Fruit fly (Drosophila melanogaster) whole organism, embryonic: ENCODE measurements around the gene CG5196.

Experiments
- Antp ChIP-seq: fragments of 200-800 bp; sonication (Bioruptor generic); optimal IDR thresholded peaks from 3 replicates; lab custom pipeline; 2016; ENCODE audit warnings: missing biosample characterization, missing genetic modification characterization
- BEAF-32 ChIP-seq: fragments of 200-800 bp; sonication (Bioruptor generic); optimal IDR thresholded peaks from 3 replicates; lab custom pipeline; 2017; ENCODE audit warnings: missing biosample characterization, missing genetic modification characterization, mild to moderate bottlenecking, moderate library complexity, missing genetic modification reagents
- BtbVII ChIP-seq: fragments of 200-800 bp; sonication (Bioruptor generic); optimal IDR thresholded peaks from 3 replicates; lab custom pipeline; 2017; ENCODE audit warnings: missing biosample characterization, mild to moderate bottlenecking, missing genetic modification characterization
- C15 ChIP-seq: fragments of 200-800 bp; sonication (Bioruptor generic); IDR thresholded peaks from 3 replicates; pipeline ENCODE4 v1.3.6; 2022; ENCODE audit warnings: missing biosample characterization, missing genetic modification characterization
- CG11504 ChIP-seq: fragments of 200-800 bp; sonication (Bioruptor generic); optimal IDR thresholded peaks from 3 replicates; lab custom pipeline; 2019; ENCODE audit warnings: missing biosample characterization, mild to moderate bottlenecking, missing genetic modification characterization, moderate library complexity
- CG12744 ChIP-seq: fragments of 200-800 bp; sonication (Bioruptor generic); optimal IDR thresholded peaks from 2 replicates; lab custom pipeline; 2016; ENCODE audit warnings: missing biosample characterization, missing genetic modification characterization
- CG13287 ChIP-seq: fragments of 200-800 bp; sonication (Bioruptor generic); IDR thresholded peaks from 2 replicates; pipeline ENCODE4 v1.3.6; 2022; ENCODE audit warnings: missing biosample characterization, missing genetic modification characterization; ENCODE audit not compliant: partially characterized antibody
- CG1603 ChIP-seq: fragments of 200-800 bp; sonication (Bioruptor generic); optimal IDR thresholded peaks from 2 replicates; lab custom pipeline; 2019; ENCODE audit warnings: missing biosample characterization, mild to moderate bottlenecking, missing genetic modification characterization, moderate library complexity
- CG1647 ChIP-seq: fragments of 200-800 bp; sonication (Bioruptor generic); optimal IDR thresholded peaks from 3 replicates; lab custom pipeline; 2016; ENCODE audit warnings: missing biosample characterization, missing genetic modification characterization
- CG16779 ChIP-seq: fragments of 200-800 bp; sonication (Bioruptor generic); IDR thresholded peaks from 2 replicates; pipeline ENCODE4 v1.3.6; 2022; ENCODE audit warnings: missing biosample characterization, missing genetic modification characterization
- CG18262 ChIP-seq: fragments of 200-800 bp; optimal IDR thresholded peaks from 3 replicates; lab custom pipeline; 2019; ENCODE audit warnings: missing biosample characterization, mild to moderate bottlenecking, missing genetic modification characterization, moderate library complexity
- CG18599 ChIP-seq: fragments of 200-800 bp; sonication (Bioruptor generic); optimal IDR thresholded peaks from 3 replicates; lab custom pipeline; 2017; ENCODE audit warnings: missing biosample characterization, missing genetic modification characterization, mild to moderate bottlenecking, moderate library complexity, missing genetic modification reagents
- CG31224 ChIP-seq: fragments of 200-800 bp; sonication (Bioruptor generic); IDR thresholded peaks from 2 replicates; pipeline ENCODE4 v1.3.6; 2022; ENCODE audit warnings: missing biosample characterization, missing genetic modification characterization
- CG34422 ChIP-seq: fragments of 200-800 bp; sonication (Bioruptor generic); IDR thresholded peaks from 3 replicates; pipeline ENCODE4 v1.3.6; 2022; ENCODE audit warnings: missing biosample characterization, missing genetic modification characterization
- CG42726 ChIP-seq: fragments of 200-800 bp; sonication (Bioruptor generic); IDR thresholded peaks from 2 replicates; pipeline ENCODE4 v1.3.6; 2022; ENCODE audit warnings: missing biosample characterization, missing genetic modification characterization; ENCODE audit not compliant: partially characterized antibody
- CG4617 ChIP-seq: fragments of 200-800 bp; sonication (Bioruptor generic); optimal IDR thresholded peaks from 3 replicates; lab custom pipeline; 2016; ENCODE audit warnings: missing biosample characterization, missing genetic modification characterization, borderline replicate concordance
- CG6689 ChIP-seq: fragments of 200-800 bp; sonication (Bioruptor generic); IDR thresholded peaks from 2 replicates; pipeline ENCODE4 v1.3.6; 2022; ENCODE audit warnings: missing biosample characterization, missing genetic modification characterization
- CG7357 ChIP-seq: fragments of 200-800 bp; sonication (Bioruptor generic); IDR thresholded peaks from 3 replicates; pipeline ENCODE4 v1.3.6; 2022; ENCODE audit warnings: missing biosample characterization, missing genetic modification characterization
- CG7839 ChIP-seq: fragments of 200-800 bp; sonication (Bioruptor generic); optimal IDR thresholded peaks from 3 replicates; lab custom pipeline; 2018; ENCODE audit warnings: missing biosample characterization, mild to moderate bottlenecking, missing genetic modification characterization, moderate library complexity
- CG7928 ChIP-seq: fragments of 200-800 bp; sonication (Bioruptor generic); optimal IDR thresholded peaks from 2 replicates; lab custom pipeline; 2017; ENCODE audit warnings: missing biosample characterization, mild to moderate bottlenecking, missing genetic modification characterization
- CG9797 ChIP-seq: fragments of 200-800 bp; sonication (Bioruptor generic); optimal IDR thresholded peaks from 3 replicates; lab custom pipeline; 2018; ENCODE audit warnings: missing biosample characterization, mild to moderate bottlenecking, missing genetic modification characterization
- Deaf1 ChIP-seq: fragments of 200-800 bp; optimal IDR thresholded peaks from 3 replicates; lab custom pipeline; 2019; ENCODE audit warnings: missing biosample characterization, mild to moderate bottlenecking, missing genetic modification characterization, moderate library complexity
- Dip2 ChIP-seq: fragments of 200-800 bp; sonication (Bioruptor generic); IDR thresholded peaks from 2 replicates; pipeline ENCODE4 v1.3.6; 2022; ENCODE audit warnings: missing biosample characterization, missing genetic modification characterization
- HHEX ChIP-seq: fragments of 200-800 bp; sonication (Bioruptor generic); optimal IDR thresholded peaks from 3 replicates; lab custom pipeline; 2017; ENCODE audit warnings: missing biosample characterization, mild to moderate bottlenecking, missing genetic modification characterization, missing genetic modification reagents
- HLH3B ChIP-seq: fragments of 200-800 bp; sonication (Bioruptor generic); IDR thresholded peaks from 2 replicates; pipeline ENCODE4 v1.3.6; 2022; ENCODE audit warnings: missing biosample characterization, missing genetic modification characterization
- Hr39 ChIP-seq: fragments of >200 bp; optimal IDR thresholded peaks from 2 replicates; lab custom pipeline; 2017
- Myb ChIP-seq: fragments of 200-800 bp; sonication (Bioruptor generic); optimal IDR thresholded peaks from 2 replicates; lab custom pipeline; 2016; ENCODE audit warnings: missing biosample characterization, missing genetic modification characterization
- NC2β ChIP-seq: fragments of 200-800 bp; sonication (Bioruptor generic); optimal IDR thresholded peaks from 2 replicates; lab custom pipeline; 2016; ENCODE audit warnings: missing biosample characterization, missing genetic modification characterization
- ara ChIP-seq: fragments of 200-800 bp; sonication (Bioruptor generic); IDR thresholded peaks from 2 replicates; pipeline ENCODE4 v1.3.6; 2022; ENCODE audit warnings: missing biosample characterization, missing genetic modification characterization
- ato ChIP-seq: fragments of 200-800 bp; sonication (Bioruptor generic); IDR thresholded peaks from 2 replicates; pipeline ENCODE4 v1.3.6; 2022; ENCODE audit warnings: missing biosample characterization, missing genetic modification characterization; ENCODE audit not compliant: partially characterized antibody
- bcd ChIP-seq: fragments of 200-800 bp; sonication (Bioruptor generic); optimal IDR thresholded peaks from 2 replicates; lab custom pipeline; 2017; ENCODE audit warnings: missing biosample characterization, mild to moderate bottlenecking, missing genetic modification characterization
- bigmax ChIP-seq: fragments of 200-800 bp; sonication (Bioruptor generic); optimal IDR thresholded peaks from 2 replicates; lab custom pipeline; 2018; ENCODE audit warnings: missing biosample characterization, mild to moderate bottlenecking, missing genetic modification characterization
- bowl ChIP-seq: fragments of 200-800 bp; sonication (Bioruptor generic); IDR thresholded peaks from 2 replicates; pipeline ENCODE4 v1.3.6; 2022; ENCODE audit warnings: missing biosample characterization, missing genetic modification characterization
- ems ChIP-seq: fragments of 200-800 bp; sonication (Bioruptor generic); optimal IDR thresholded peaks from 3 replicates; lab custom pipeline; 2016; ENCODE audit warnings: missing biosample characterization, missing genetic modification characterization
- gfzf ChIP-seq: fragments of 200-800 bp; sonication (Bioruptor generic); optimal IDR thresholded peaks from 2 replicates; lab custom pipeline; 2016; ENCODE audit warnings: missing biosample characterization, mild to moderate bottlenecking, missing genetic modification characterization, moderate library complexity
- gsb ChIP-seq: fragments of 200-800 bp; sonication (Bioruptor generic); IDR thresholded peaks from 2 replicates; pipeline ENCODE4 v1.3.6; 2022; ENCODE audit warnings: missing biosample characterization, missing genetic modification characterization
- ham ChIP-seq: fragments of 200-800 bp; sonication (Bioruptor generic); IDR thresholded peaks from 2 replicates; pipeline ENCODE4 v1.3.6; 2022; ENCODE audit warnings: missing biosample characterization, missing genetic modification characterization
- hbn ChIP-seq: fragments of 200-800 bp; sonication (Bioruptor generic); IDR thresholded peaks from 2 replicates; pipeline ENCODE4 v1.3.6; 2022; ENCODE audit warnings: missing biosample characterization, missing genetic modification characterization; ENCODE audit not compliant: partially characterized antibody
- insv ChIP-seq, 2 experiments: fragments of 200-800 bp; sonication (Bioruptor generic); optimal IDR thresholded peaks; 3 replicates each; lab custom pipeline; 2016 to 2018; ENCODE audit warnings: missing biosample characterization in 2 of 2, missing genetic modification characterization in 2 of 2
- jumu ChIP-seq: fragments of 200-800 bp; sonication (Bioruptor generic); optimal IDR thresholded peaks from 3 replicates; lab custom pipeline; 2016; ENCODE audit warnings: missing biosample characterization, missing genetic modification characterization
- odd ChIP-seq: fragments of 200-800 bp; sonication (Bioruptor generic); optimal IDR thresholded peaks from 2 replicates; lab custom pipeline; 2017; ENCODE audit warnings: missing biosample characterization, mild to moderate bottlenecking, missing genetic modification characterization
- p53 ChIP-seq: fragments of 200-800 bp; sonication (Bioruptor generic); optimal IDR thresholded peaks from 2 replicates; lab custom pipeline; 2016; ENCODE audit warnings: missing biosample characterization, missing genetic modification characterization
- pfk ChIP-seq: fragments of 200-800 bp; sonication (Bioruptor generic); optimal IDR thresholded peaks from 2 replicates; lab custom pipeline; 2018; ENCODE audit warnings: missing biosample characterization, mild to moderate bottlenecking, missing genetic modification characterization, moderate library complexity
- phol ChIP-seq: fragments of 200-800 bp; sonication (Bioruptor generic); optimal IDR thresholded peaks from 3 replicates; lab custom pipeline; 2018; ENCODE audit warnings: missing biosample characterization, mild to moderate bottlenecking, missing genetic modification characterization, moderate library complexity
- row ChIP-seq: fragments of 200-800 bp; sonication (Bioruptor generic); IDR thresholded peaks from 3 replicates; pipeline ENCODE4 v1.3.6; 2022; ENCODE audit warnings: missing biosample characterization, missing genetic modification characterization
- schlank ChIP-seq: fragments of 200-800 bp; sonication (Bioruptor generic); optimal IDR thresholded peaks from 2 replicates; lab custom pipeline; 2018; ENCODE audit warnings: missing biosample characterization, mild to moderate bottlenecking, missing genetic modification characterization
- sqz ChIP-seq: fragments of 200-800 bp; sonication (Bioruptor generic); optimal IDR thresholded peaks from 3 replicates; lab custom pipeline; 2018; ENCODE audit warnings: missing biosample characterization, mild to moderate bottlenecking, missing genetic modification characterization
- sug ChIP-seq: fragments of 200-800 bp; optimal IDR thresholded peaks from 2 replicates; lab custom pipeline; 2019; ENCODE audit warnings: missing biosample characterization, mild to moderate bottlenecking, missing genetic modification characterization, moderate library complexity
- tin ChIP-seq: fragments of 200-800 bp; sonication (Bioruptor generic); optimal IDR thresholded peaks from 3 replicates; lab custom pipeline; 2016; ENCODE audit warnings: missing biosample characterization, missing genetic modification characterization
- trem ChIP-seq: fragments of 200-800 bp; optimal IDR thresholded peaks from 3 replicates; lab custom pipeline; 2019; ENCODE audit warnings: missing biosample characterization, mild to moderate bottlenecking, missing genetic modification characterization, moderate library complexity
- wor ChIP-seq: fragments of 200-800 bp; sonication (Bioruptor generic); IDR thresholded peaks from 2 replicates; pipeline ENCODE4 v1.3.6; 2022; ENCODE audit warnings: missing biosample characterization, missing genetic modification characterization

Gene CG5196

DNA sequence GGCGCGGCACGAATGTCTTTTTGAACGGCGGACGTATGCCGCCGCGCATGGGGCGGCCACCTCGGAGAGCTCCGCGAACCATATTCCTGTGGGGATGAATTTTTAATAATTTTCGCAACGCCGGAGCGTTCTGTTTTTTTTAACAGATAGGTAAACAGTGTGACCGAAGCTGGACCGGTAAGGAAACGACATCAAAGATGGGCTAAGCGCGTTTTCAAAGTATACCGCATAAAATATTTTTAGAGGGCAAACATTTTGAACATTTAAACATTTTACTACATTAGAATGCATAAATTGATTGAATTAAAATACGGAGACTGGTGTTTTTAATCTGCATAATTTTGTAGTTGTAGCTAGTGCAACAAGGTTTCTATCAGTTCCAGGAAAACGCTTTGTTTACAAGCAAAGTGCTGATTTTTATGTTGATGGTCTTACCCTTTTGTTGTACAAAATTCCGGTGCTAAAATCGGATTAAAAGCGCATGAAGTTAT is 21.0 kb downstream of the CG5196 start, which contains the start of the genes CG5641 and CG5245 (continued):
- TF ChIP-seq BtbVII = no peak
- TF ChIP-seq ara (GFP tag; lab: Robert Waterston, UW) = no peak
- TF ChIP-seq bigmax = no peak
- TF ChIP-seq CG1647 = no peak
- TF ChIP-seq wor = no peak
- no peak for TF ChIP-seq CG7928
- no peak for TF ChIP-seq CG7839 (tag; lab: Kevin White, UChicago)
- peak; percentile 11 for TF ChIP-seq CG1603 (tag; lab: Kevin White, UChicago)
- TF ChIP-seq sug (tag; lab: Kevin White, UChicago) = no peak
- TF ChIP-seq CG16779 (GFP tag; lab: Robert Waterston, UW) = no peak
- TF ChIP-seq odd (GFP tag; lab: Kevin White, UChicago) = no peak
- TF ChIP-seq CG11504 (tag; lab: Kevin White, UChicago) = no peak
- peak; percentile 29 for TF ChIP-seq phol (tag; lab: Kevin White, UChicago)
- no peak for TF ChIP-seq C15 (GFP tag; lab: Robert Waterston, UW)
- no peak for TF ChIP-seq sqz
- no peak for TF ChIP-seq bcd (GFP tag; lab: Kevin White, UChicago)
- TF ChIP-seq insv (GFP tag; optimal IDR thresholded peaks at IDR 0.05; lab: Kevin White, UChicago) = peak in 1 of 2 experiments; percentile 0
- peak; percentile 85 for TF ChIP-seq gfzf (GFP tag; lab: Kevin White, UChicago)
- TF ChIP-seq CG42726 = no peak
- no peak for TF ChIP-seq jumu (GFP tag; lab: Kevin White, UChicago)
- TF ChIP-seq CG12744 (GFP tag; lab: Kevin White, UChicago) = no peak
- TF ChIP-seq bowl (GFP tag; lab: Robert Waterston, UW) = no peak
- no peak for TF ChIP-seq ato
- peak; percentile 31; the same call in 1 of the 3 replicates for TF ChIP-seq CG34422 (GFP tag; lab: Robert Waterston, UW)
- TF ChIP-seq p53 (GFP tag; lab: Kevin White, UChicago) = no peak
- peak; percentile 51 for TF ChIP-seq CG4617 (GFP tag; lab: Kevin White, UChicago)
- TF ChIP-seq CG18599 (GFP tag; lab: Kevin White, UChicago) = no peak
- no peak for TF ChIP-seq Deaf1 (tag; lab: Kevin White, UChicago)
- no peak for TF ChIP-seq ham (GFP tag; lab: Robert Waterston, UW)
- TF ChIP-seq CG9797 (GFP tag; lab: Kevin White, UChicago) = peak; percentile 69
- TF ChIP-seq pfk = no peak
- no peak for TF ChIP-seq Antp (GFP tag; lab: Kevin White, UChicago)
- no peak for TF ChIP-seq CG6689 (GFP tag; lab: Robert Waterston, UW)
- peak; percentile 30 for TF ChIP-seq BEAF-32 (GFP tag; lab: Kevin White, UChicago)
- TF ChIP-seq Dip2 (GFP tag; lab: Robert Waterston, UW) = no peak
- TF ChIP-seq HHEX (GFP tag; lab: Kevin White, UChicago) = no peak
- TF ChIP-seq CG7357 (GFP tag; lab: Robert Waterston, UW) = no peak
- no peak for TF ChIP-seq gsb
- TF ChIP-seq CG18262 = no peak
- TF ChIP-seq Myb (GFP tag; lab: Kevin White, UChicago) = peak; percentile 31
- no peak for TF ChIP-seq CG31224 (GFP tag; lab: Robert Waterston, UW)
- TF ChIP-seq HLH3B (GFP tag; lab: Robert Waterston, UW) = no peak
- TF ChIP-seq tin (GFP tag; lab: Kevin White, UChicago) = no peak
- peak; percentile 51 for TF ChIP-seq trem (tag; lab: Kevin White, UChicago)
- no peak for TF ChIP-seq NC2β (GFP tag; lab: Kevin White, UChicago)
- no peak for TF ChIP-seq hbn (GFP tag; lab: Robert Waterston, UW)
- TF ChIP-seq CG13287 = peak; percentile 18; the same call in 1 of the 2 replicates
- TF ChIP-seq schlank (tag; lab: Kevin White, UChicago) = no peak
- no peak for TF ChIP-seq ems (GFP tag; lab: Kevin White, UChicago)
- no peak for TF ChIP-seq Hr39 (lab: Kevin White, UChicago)
- peak; percentile 40; the same call in 2 of the 3 replicates for TF ChIP-seq row (GFP tag; lab: Robert Waterston, UW)
